Fruit fly (Drosophila melanogaster) whole organism, embryonic: Measurements from ENCODE around the gene CG43090.

Source experiments
- Asciz ChIP-seq: fragments of 200-800 bp; sonication (Bioruptor generic); optimal IDR thresholded peaks from 2 replicates; lab custom pipeline; 2017; ENCODE audit warnings: missing biosample characterization, mild to moderate bottlenecking, missing genetic modification characterization, missing genetic modification reagents
- Blimp-1 ChIP-seq: fragments of 200-800 bp; sonication (Bioruptor generic); optimal IDR thresholded peaks from 3 replicates; lab custom pipeline; 2018; ENCODE audit warnings: missing biosample characterization, missing genetic modification characterization, mild to moderate bottlenecking, moderate library complexity, missing genetic modification reagents
- CG10267 ChIP-seq: fragments of 200-800 bp; sonication (Bioruptor generic); optimal IDR thresholded peaks from 2 replicates; lab custom pipeline; 2018; ENCODE audit warnings: missing biosample characterization, mild to moderate bottlenecking, missing genetic modification characterization, moderate library complexity
- CG11456 ChIP-seq: fragments of 200-800 bp; sonication (Bioruptor generic); IDR thresholded peaks from 3 replicates; pipeline ENCODE4 v1.3.6; 2022; ENCODE audit warnings: missing biosample characterization, missing genetic modification characterization
- CG12071 ChIP-seq: fragments of 200-800 bp; sonication (Bioruptor generic); optimal IDR thresholded peaks from 3 replicates; lab custom pipeline; 2018; ENCODE audit warnings: missing biosample characterization, mild to moderate bottlenecking, missing genetic modification characterization
- CG12236 ChIP-seq: fragments of 200-800 bp; sonication (Bioruptor generic); optimal IDR thresholded peaks from 2 replicates; lab custom pipeline; 2016; ENCODE audit warnings: missing biosample characterization, missing genetic modification characterization
- CG13123 ChIP-seq: fragments of 200-800 bp; sonication (Bioruptor generic); optimal IDR thresholded peaks from 2 replicates; lab custom pipeline; 2016; ENCODE audit warnings: missing biosample characterization, missing genetic modification characterization
- CG1603 ChIP-seq: fragments of 200-800 bp; sonication (Bioruptor generic); optimal IDR thresholded peaks from 2 replicates; lab custom pipeline; 2019; ENCODE audit warnings: missing biosample characterization, mild to moderate bottlenecking, missing genetic modification characterization, moderate library complexity
- CG17361 ChIP-seq: fragments of 200-800 bp; sonication (Bioruptor generic); IDR thresholded peaks from 3 replicates; pipeline ENCODE4 v1.3.6; 2022; ENCODE audit warnings: missing biosample characterization, missing genetic modification characterization
- CG2712 ChIP-seq: fragments of 200-800 bp; optimal IDR thresholded peaks from 3 replicates; lab custom pipeline; 2019; ENCODE audit warnings: missing biosample characterization, mild to moderate bottlenecking, missing genetic modification characterization, moderate library complexity
- CG3065 ChIP-seq: fragments of 200-800 bp; sonication (Bioruptor generic); optimal IDR thresholded peaks from 2 replicates; lab custom pipeline; 2016; ENCODE audit warnings: missing biosample characterization, missing genetic modification characterization
- CG3726 ChIP-seq: fragments of 200-800 bp; sonication (Bioruptor generic); IDR thresholded peaks from 3 replicates; pipeline ENCODE4, ENCODE4 v1.3.6; 2022; ENCODE audit warnings: missing biosample characterization, missing genetic modification characterization
- CG43689 ChIP-seq: fragments of 200-800 bp; sonication (Bioruptor generic); IDR thresholded peaks from 2 replicates; pipeline ENCODE4 v1.3.6; 2022; ENCODE audit warnings: missing biosample characterization, missing genetic modification characterization
- CG4617 ChIP-seq: fragments of 200-800 bp; sonication (Bioruptor generic); optimal IDR thresholded peaks from 3 replicates; lab custom pipeline; 2016; ENCODE audit warnings: missing biosample characterization, missing genetic modification characterization, borderline replicate concordance
- CG4730 ChIP-seq: fragments of 200-800 bp; sonication (Bioruptor generic); IDR thresholded peaks from 2 replicates; pipeline ENCODE4 v1.3.6; 2022; ENCODE audit warnings: missing biosample characterization, missing genetic modification characterization
- CG7372 ChIP-seq: fragments of 200-800 bp; sonication (Bioruptor generic); IDR thresholded peaks from 2 replicates; pipeline ENCODE4 v1.3.6; 2022; ENCODE audit warnings: missing biosample characterization, missing genetic modification characterization
- CG7745 ChIP-seq: fragments of 200-800 bp; sonication (Bioruptor generic); optimal IDR thresholded peaks from 2 replicates; lab custom pipeline; 2018; ENCODE audit warnings: missing biosample characterization, mild to moderate bottlenecking, missing genetic modification characterization, moderate library complexity
- CG9727 ChIP-seq: fragments of 200-800 bp; sonication (Bioruptor generic); optimal IDR thresholded peaks from 3 replicates; lab custom pipeline; 2017; ENCODE audit warnings: missing biosample characterization, mild to moderate bottlenecking, missing genetic modification characterization
- CkIIα-i1 ChIP-seq: fragments of 200-800 bp; sonication (Bioruptor generic); IDR thresholded peaks from 2 replicates; pipeline ENCODE4 v1.3.6; 2022; ENCODE audit warnings: missing biosample characterization, missing genetic modification characterization
- D ChIP-seq, 2 experiments: fragments of 200-800 bp in 1 of 2; fragments of >200 bp in 1 of 2; sonication (Bioruptor generic) in 1 of 2; optimal IDR thresholded peaks; 2 replicates in 1 of 2; 3 replicates in 1 of 2; lab custom pipeline; 2017; ENCODE audit warnings: mild to moderate bottlenecking in 1 of 2, missing biosample characterization in 1 of 2, missing genetic modification characterization in 1 of 2, missing genetic modification reagents in 1 of 2
- Dref ChIP-seq: fragments of 200-800 bp; sonication (Bioruptor generic); IDR thresholded peaks from 2 replicates; pipeline ENCODE4 v1.3.6; 2022; ENCODE audit warnings: missing biosample characterization, missing genetic modification characterization
- E2f1 ChIP-seq: fragments of 200-800 bp; sonication (Bioruptor generic); IDR thresholded peaks from 2 replicates; pipeline ENCODE4 v1.3.6; 2022; ENCODE audit warnings: missing biosample characterization, missing genetic modification characterization
- H2.0 ChIP-seq: fragments of 200-800 bp; sonication (Bioruptor generic); IDR thresholded peaks from 2 replicates; pipeline ENCODE4 v1.3.6; 2022; ENCODE audit warnings: missing biosample characterization, missing genetic modification characterization
- Hr3 ChIP-seq: fragments of 200-800 bp; sonication (Bioruptor generic); optimal IDR thresholded peaks from 3 replicates; lab custom pipeline; 2016; ENCODE audit warnings: missing biosample characterization, missing genetic modification characterization
- Hr78 ChIP-seq, 2 experiments: fragments of 200-800 bp in 1 of 2; fragments of >200 bp in 1 of 2; sonication (Bioruptor generic) in 1 of 2; optimal IDR thresholded peaks; 2 replicates each; lab custom pipeline; 2017 to 2019; ENCODE audit warnings: missing biosample characterization in 2 of 2, missing genetic modification characterization in 2 of 2, mild to moderate bottlenecking in 1 of 2, moderate library complexity in 1 of 2
- MTF-1 ChIP-seq: fragments of 200-800 bp; sonication (Bioruptor generic); optimal IDR thresholded peaks from 2 replicates; lab custom pipeline; 2018; ENCODE audit warnings: missing biosample characterization, mild to moderate bottlenecking, missing genetic modification characterization, borderline replicate concordance
- Mrtf ChIP-seq: fragments of 200-800 bp; sonication (Bioruptor generic); IDR thresholded peaks from 3 replicates; pipeline ENCODE4 v1.3.6; 2022; ENCODE audit warnings: missing biosample characterization, missing genetic modification characterization
- Nf-YB ChIP-seq: fragments of 200-800 bp; sonication (Bioruptor generic); optimal IDR thresholded peaks from 3 replicates; lab custom pipeline; 2019; ENCODE audit warnings: missing biosample characterization, mild to moderate bottlenecking, missing genetic modification characterization, moderate library complexity
- Ptx1 ChIP-seq: fragments of 200-800 bp; sonication (Bioruptor generic); IDR thresholded peaks from 2 replicates; pipeline ENCODE4 v1.3.6; 2022; ENCODE audit warnings: missing biosample characterization, missing genetic modification characterization
- Stat92E ChIP-seq, 3 experiments: fragments of >200 bp in 2 of 3; fragments of 200-800 bp in 1 of 3; sonication (Bioruptor generic) in 1 of 3; optimal IDR thresholded peaks; 2 replicates each; lab custom pipeline; 2017 to 2019; ENCODE audit warnings: missing biosample characterization in 3 of 3, missing genetic modification characterization in 3 of 3, mild to moderate bottlenecking in 1 of 3, moderate library complexity in 1 of 3
- bcd ChIP-seq: fragments of 200-800 bp; sonication (Bioruptor generic); optimal IDR thresholded peaks from 2 replicates; lab custom pipeline; 2017; ENCODE audit warnings: missing biosample characterization, mild to moderate bottlenecking, missing genetic modification characterization
- bsh ChIP-seq, 2 experiments: fragments of 200-800 bp; sonication (Bioruptor generic); optimal IDR thresholded peaks; 2 replicates each; lab custom pipeline; 2017 to 2018; ENCODE audit warnings: mild to moderate bottlenecking in 2 of 2, missing biosample characterization in 2 of 2, missing genetic modification characterization in 2 of 2, moderate library complexity in 1 of 2
- btn ChIP-seq: fragments of 200-800 bp; sonication (Bioruptor generic); optimal IDR thresholded peaks from 2 replicates; lab custom pipeline; 2016; ENCODE audit warnings: missing biosample characterization, missing genetic modification characterization
- chinmo ChIP-seq: fragments of 200-800 bp; sonication (Bioruptor generic); IDR thresholded peaks from 4 replicates; pipeline ENCODE4 v1.3.6; 2022; ENCODE audit warnings: missing biosample characterization, missing genetic modification characterization; ENCODE audit not compliant: partially characterized antibody
- chn ChIP-seq: fragments of 200-800 bp; sonication (Bioruptor generic); optimal IDR thresholded peaks from 2 replicates; lab custom pipeline; 2016; ENCODE audit warnings: missing biosample characterization, missing genetic modification characterization
- crp ChIP-seq, 2 experiments: fragments of 200-800 bp; sonication (Bioruptor generic); optimal IDR thresholded peaks; 2 replicates in 1 of 2; 3 replicates in 1 of 2; lab custom pipeline; 2017; ENCODE audit warnings: missing biosample characterization in 2 of 2, missing genetic modification characterization in 2 of 2, mild to moderate bottlenecking in 1 of 2, moderate library complexity in 1 of 2
- cwo ChIP-seq: fragments of 200-800 bp; sonication (Bioruptor generic); optimal IDR thresholded peaks from 3 replicates; lab custom pipeline; 2017; ENCODE audit warnings: missing biosample characterization, missing genetic modification characterization, mild to moderate bottlenecking, moderate library complexity, missing genetic modification reagents
- ems ChIP-seq: fragments of 200-800 bp; sonication (Bioruptor generic); optimal IDR thresholded peaks from 3 replicates; lab custom pipeline; 2016; ENCODE audit warnings: missing biosample characterization, missing genetic modification characterization
- gcm ChIP-seq: fragments of 200-800 bp; sonication (Bioruptor generic); optimal IDR thresholded peaks from 2 replicates; lab custom pipeline; 2019; ENCODE audit warnings: missing biosample characterization, mild to moderate bottlenecking, missing genetic modification characterization, moderate library complexity
- inv ChIP-seq: fragments of 200-800 bp; sonication (Bioruptor generic); IDR thresholded peaks from 2 replicates; pipeline ENCODE4 v1.3.6; 2022; ENCODE audit warnings: missing biosample characterization, missing genetic modification characterization; ENCODE audit not compliant: partially characterized antibody
- ken ChIP-seq: fragments of 200-800 bp; sonication (Bioruptor generic); IDR thresholded peaks from 3 replicates; pipeline ENCODE4 v1.3.6; 2022; ENCODE audit warnings: missing biosample characterization, missing genetic modification characterization
- lilli ChIP-seq: fragments of 200-800 bp; sonication (Bioruptor generic); optimal IDR thresholded peaks from 3 replicates; lab custom pipeline; 2016; ENCODE audit warnings: missing biosample characterization, missing genetic modification characterization
- nau ChIP-seq: fragments of 200-800 bp; sonication (Bioruptor generic); optimal IDR thresholded peaks from 3 replicates; lab custom pipeline; 2017; ENCODE audit warnings: missing biosample characterization, mild to moderate bottlenecking, missing genetic modification characterization, missing genetic modification reagents
- pum ChIP-seq: fragments of 200-800 bp; sonication (Bioruptor generic); optimal IDR thresholded peaks from 2 replicates; lab custom pipeline; 2016; ENCODE audit warnings: missing biosample characterization, missing genetic modification characterization
- so ChIP-seq: fragments of 200-800 bp; sonication (Bioruptor generic); IDR thresholded peaks from 3 replicates; pipeline ENCODE4 v1.3.6; 2022; ENCODE audit warnings: missing biosample characterization, missing genetic modification characterization
- trem ChIP-seq: fragments of 200-800 bp; optimal IDR thresholded peaks from 3 replicates; lab custom pipeline; 2019; ENCODE audit warnings: missing biosample characterization, mild to moderate bottlenecking, missing genetic modification characterization, moderate library complexity
- ttk ChIP-seq: fragments of 200-800 bp; sonication (Bioruptor generic); IDR thresholded peaks from 2 replicates; pipeline ENCODE4 v2.1.2; 2022; ENCODE audit warnings: missing biosample characterization, missing genetic modification characterization
- tx ChIP-seq: fragments of 200-800 bp; sonication (Bioruptor generic); optimal IDR thresholded peaks from 2 replicates; lab custom pipeline; 2016; ENCODE audit warnings: missing biosample characterization, missing genetic modification characterization
- unpg ChIP-seq: fragments of 200-800 bp; sonication (Bioruptor generic); optimal IDR thresholded peaks from 3 replicates; lab custom pipeline; 2018; ENCODE audit warnings: missing biosample characterization, mild to moderate bottlenecking, missing genetic modification characterization, moderate library complexity

The CG43090 gene

DNA sequence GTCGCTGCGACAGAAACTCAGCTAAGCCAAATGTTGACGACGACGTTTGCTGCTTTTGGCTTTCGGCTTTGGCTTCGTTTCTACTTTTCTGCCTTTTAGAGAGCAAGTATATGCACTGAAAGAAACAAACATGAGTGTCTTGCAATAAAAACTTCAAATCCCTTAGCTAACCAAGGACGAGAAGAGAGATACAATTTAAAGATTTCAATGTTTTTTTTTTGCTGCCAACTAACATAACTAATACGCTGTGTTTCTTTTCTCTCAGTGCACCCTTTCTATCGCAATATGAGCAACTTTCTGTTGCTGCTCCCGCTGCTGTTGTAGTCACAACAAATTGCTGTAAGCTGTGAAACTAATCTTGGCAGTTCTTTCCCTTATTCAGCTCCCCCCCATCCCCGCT, 20.3 kb downstream of the CG43090 start (continued):
- TF ChIP-seq MTF-1 (no peak), D (optimal IDR thresholded peaks at IDR 0.05; lab: Kevin White, UChicago) (no peak), D (GFP tag; optimal IDR thresholded peaks at IDR 0.05; lab: Kevin White, UChicago) (no peak), Nf-YB (GFP tag; lab: Kevin White, UChicago) (no peak), ems (no peak), CG3726 (0 out of 3 replicates have a peak, but pooled peaks have one; percentile 37), CG4617 (no peak), CG11456 (GFP tag; lab: Robert Waterston, UW) (0 out of 3 replicates have a peak, but pooled peaks have one; percentile 71), Ptx1 (GFP tag; lab: Robert Waterston, UW) (peak; percentile 58; the same call in 1 of the 2 replicates), CG10267 (tag; lab: Kevin White, UChicago) (no peak), trem (tag; lab: Kevin White, UChicago) (no peak), chinmo (GFP tag; lab: Robert Waterston, UW) (no peak), CG1603 (tag; lab: Kevin White, UChicago) (peak; percentile 34), nau (GFP tag; lab: Kevin White, UChicago) (no peak), tx (GFP tag; lab: Kevin White, UChicago) (no peak), unpg (GFP tag; lab: Kevin White, UChicago) (peak; percentile 39), CG17361 (GFP tag; lab: Robert Waterston, UW) (no peak), Hr78 (GFP tag; optimal IDR thresholded peaks at IDR 0.05; lab: Kevin White, UChicago) (no peak), gcm (GFP tag; lab: Kevin White, UChicago) (no peak), CG9727 (GFP tag; lab: Kevin White, UChicago) (peak; percentile 26), CG2712 (tag; lab: Kevin White, UChicago) (no peak), bcd (GFP tag; lab: Kevin White, UChicago) (peak; percentile 29), CG12236 (no peak), so (GFP tag; lab: Robert Waterston, UW) (0 out of 3 replicates have a peak, but pooled peaks have one; percentile 24), Blimp-1 (GFP tag; lab: Kevin White, UChicago) (peak; percentile 36), H2.0 (GFP tag; lab: Robert Waterston, UW) (no peak), Mrtf (GFP tag; lab: Robert Waterston, UW) (0 out of 3 replicates have a peak, but pooled peaks have one; percentile 39), bsh (GFP tag; optimal IDR thresholded peaks at IDR 0.05; lab: Kevin White, UChicago) (peak in 1 of 2 experiments; percentile 36), CG12071 (peak; percentile 28), CG13123 (GFP tag; lab: Kevin White, UChicago) (no peak), Asciz (GFP tag; lab: Kevin White, UChicago) (no peak), Dref (no peak), CG43689 (GFP tag; lab: Robert Waterston, UW) (no peak), CG7372 (GFP tag; lab: Robert Waterston, UW) (0 out of 2 replicates have a peak, but pooled peaks have one; percentile 7), cwo (GFP tag; lab: Kevin White, UChicago) (no peak), CkIIα-i1 (GFP tag; lab: Robert Waterston, UW) (no peak), Stat92E (GFP tag; optimal IDR thresholded peaks at IDR 0.05; lab: Kevin White, UChicago) (no peak), E2f1 (GFP tag; lab: Robert Waterston, UW) (peak; percentile 48), CG4730 (GFP tag; lab: Robert Waterston, UW) (no peak), chn (GFP tag; lab: Kevin White, UChicago) (no peak), ken (GFP tag; lab: Robert Waterston, UW) (no peak), Hr3 (GFP tag; lab: Kevin White, UChicago) (no peak), pum (GFP tag; lab: Kevin White, UChicago) (peak; percentile 5), ttk (GFP tag; lab: Robert Waterston, UW) (peak; percentile 36; the same call in 1 of the 2 replicates), CG3065 (GFP tag; lab: Kevin White, UChicago) (no peak), lilli (GFP tag; lab: Kevin White, UChicago) (peak; percentile 41), crp (GFP tag; optimal IDR thresholded peaks at IDR 0.05; lab: Kevin White, UChicago) (no peak), inv (GFP tag; lab: Robert Waterston, UW) (no peak), CG7745 (tag; lab: Kevin White, UChicago) (no peak), btn (GFP tag; lab: Kevin White, UChicago) (no peak)
